Worm (Caenorhabditis elegans) whole organism, dauer: ENCODE results near the gene col-125.
"Not testable (repeated sequence)": the region's sequence is repeated elsewhere in the genome, so short reads cannot be mapped to it uniquely, and the experiment has no call there.

Experiments used
- unc-62 ChIP-seq: sonication (generic microtip); optimal IDR thresholded peaks from 2 replicates; lab custom pipeline; 2017; ENCODE audit warnings: missing biosample characterization, missing genetic modification reagents, missing genetic modification characterization

Gene col-125

DNA sequence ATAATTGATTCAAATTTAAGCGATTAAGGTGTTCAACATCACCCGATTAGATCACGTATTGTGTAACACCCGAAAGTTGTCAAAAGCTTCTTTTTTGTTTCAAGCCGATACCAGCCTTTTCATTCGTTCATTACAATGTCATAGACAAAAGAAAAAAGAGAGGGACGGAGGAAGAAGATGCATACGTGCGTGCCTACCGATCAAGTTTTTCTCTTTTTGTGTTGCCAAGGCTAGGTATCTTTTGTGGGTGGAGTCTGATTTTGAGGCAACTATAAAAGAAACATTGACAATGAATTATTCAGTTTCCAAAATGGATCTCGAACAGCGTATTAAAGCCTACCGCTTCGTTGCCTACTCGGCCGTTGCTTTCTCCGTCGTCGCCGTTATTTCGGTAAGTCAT, at the start of gene col-125:
Gene col-125 (plus strand): TSS at position 301 of the 400 bp plus-strand sequence.
- no peak for TF ChIP-seq unc-62 (GFP tag; lab: Kevin White, UChicago)

DNA sequence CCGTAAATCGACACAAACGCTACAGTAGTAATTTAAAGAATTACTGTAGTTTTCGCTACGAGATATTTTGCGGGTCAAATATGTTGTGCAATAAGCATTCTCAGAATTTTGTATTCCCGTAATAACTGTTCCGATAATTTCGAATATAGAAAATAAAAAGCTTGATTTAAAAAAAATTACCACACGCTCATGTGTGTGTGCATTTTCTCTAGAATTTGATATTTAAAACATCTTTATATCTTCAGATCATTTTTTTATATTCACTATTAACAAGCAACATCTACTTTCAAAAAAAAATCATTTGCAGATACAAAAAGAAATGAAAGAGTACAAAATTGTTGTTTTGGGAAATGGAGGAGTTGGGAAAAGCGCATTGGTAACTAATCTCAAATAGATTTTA, 48.3 kb upstream of the col-125 start, which contains the start of gene rap-3:
Gene rap-3 (plus strand): TSS at position 301 of the 400 bp plus-strand sequence.
- TF ChIP-seq unc-62 (GFP tag; lab: Kevin White, UChicago), result no peak

DNA sequence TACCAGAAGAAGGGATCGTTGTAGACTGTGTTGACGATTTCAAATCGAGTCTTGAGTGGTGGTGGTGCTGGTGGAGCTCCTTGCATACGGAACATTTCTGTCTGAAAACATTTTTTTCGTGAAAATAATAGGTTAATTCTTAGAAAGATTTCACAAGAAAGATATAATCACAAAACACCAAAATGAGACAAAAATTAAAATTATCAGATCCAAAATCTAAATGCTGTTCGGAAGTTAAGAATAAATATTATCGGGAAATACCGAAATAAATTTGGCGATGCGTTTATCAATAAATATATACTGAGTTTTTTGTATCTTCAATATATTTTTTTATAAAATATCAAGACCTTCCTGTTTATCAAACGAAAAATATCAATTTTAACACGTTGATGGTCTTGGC, 46.8 kb upstream of the col-125 start, which contains the start of gene C08F8.9:
Gene C08F8.9 (minus strand): TSS at position 101 of the 400 bp plus-strand sequence.
- TF ChIP-seq unc-62 (GFP tag; lab: Kevin White, UChicago), result no peak

DNA sequence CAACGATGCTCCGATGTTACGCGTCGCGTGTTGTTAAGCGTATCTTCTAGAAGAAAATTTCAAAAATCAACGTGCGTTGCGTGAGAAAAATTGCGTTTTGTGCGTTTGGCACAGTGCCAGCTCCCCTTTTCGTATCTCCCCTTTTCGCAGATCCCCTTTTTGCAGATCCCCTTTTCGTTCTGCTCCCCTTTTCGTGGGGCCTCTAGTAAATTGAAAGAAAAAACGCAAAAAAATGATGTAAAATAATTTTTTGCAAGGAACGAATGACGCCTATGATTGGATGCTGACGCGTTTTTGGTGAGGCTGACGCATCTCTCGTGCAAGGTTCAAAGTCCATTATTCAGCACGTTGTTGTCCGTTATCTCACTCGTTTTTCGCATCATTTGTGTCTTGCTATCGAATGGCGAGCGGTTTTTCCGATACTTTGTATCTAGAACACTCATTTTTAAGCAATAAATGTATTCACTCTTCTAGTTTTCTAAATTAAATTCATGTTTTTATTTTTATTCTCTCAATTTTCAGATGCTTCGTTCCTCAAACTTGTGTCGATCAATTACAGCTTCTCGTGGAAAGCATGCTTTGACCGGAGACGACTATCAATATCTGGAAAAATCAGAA, 46.1 kb upstream of the col-125 start, which contains the start of gene cpt-2:
Gene cpt-2 (plus strand): TSS at position 523 of the 618 bp plus-strand sequence.
- TF ChIP-seq unc-62 (GFP tag; lab: Kevin White, UChicago), result not testable (repeated sequence)

DNA sequence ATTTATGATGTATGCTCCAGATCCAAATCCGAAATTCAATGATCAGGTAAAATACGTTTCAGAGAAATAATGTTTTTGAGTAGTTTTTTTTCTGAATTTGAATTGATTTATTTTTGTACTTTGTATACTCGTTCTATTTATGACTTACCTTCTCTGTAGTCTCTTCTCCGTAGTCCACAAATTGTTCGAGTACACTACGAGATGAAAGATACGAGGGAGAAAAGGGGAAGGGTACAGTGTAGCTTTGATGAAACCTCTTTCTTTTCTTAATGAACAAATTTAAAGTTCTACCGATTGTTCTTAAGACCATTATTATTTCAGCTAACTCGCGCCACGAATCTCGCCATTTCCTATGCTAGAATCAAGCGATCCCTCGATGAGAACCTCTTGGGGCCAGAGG, 45.2 kb upstream of the col-125 start:
- TF ChIP-seq unc-62 (GFP tag; lab: Kevin White, UChicago), result no peak

DNA sequence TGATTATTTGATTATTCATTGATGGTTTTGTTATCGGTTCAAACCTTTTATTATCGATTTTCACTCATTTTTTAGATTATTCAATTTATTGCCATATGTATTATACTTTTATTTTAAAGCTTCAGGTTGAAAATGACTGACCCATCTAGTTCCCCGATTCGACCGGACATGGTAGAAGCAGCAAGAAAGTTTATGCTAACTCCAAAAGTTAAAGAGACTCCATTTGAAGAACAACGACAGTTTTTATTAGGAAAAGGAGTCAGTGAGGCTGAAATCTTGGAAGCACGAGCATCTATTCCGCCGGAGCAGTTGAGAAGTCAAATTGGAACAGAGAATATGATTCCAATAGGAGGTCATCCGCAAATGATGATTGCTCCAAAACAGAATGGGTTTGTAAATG, 42.3 kb upstream of the col-125 start, which contains the start of gene prx-14:
Gene prx-14 (plus strand): TSS at position 120 of the 400 bp plus-strand sequence.
- TF ChIP-seq unc-62 (GFP tag; lab: Kevin White, UChicago), result no peak

DNA sequence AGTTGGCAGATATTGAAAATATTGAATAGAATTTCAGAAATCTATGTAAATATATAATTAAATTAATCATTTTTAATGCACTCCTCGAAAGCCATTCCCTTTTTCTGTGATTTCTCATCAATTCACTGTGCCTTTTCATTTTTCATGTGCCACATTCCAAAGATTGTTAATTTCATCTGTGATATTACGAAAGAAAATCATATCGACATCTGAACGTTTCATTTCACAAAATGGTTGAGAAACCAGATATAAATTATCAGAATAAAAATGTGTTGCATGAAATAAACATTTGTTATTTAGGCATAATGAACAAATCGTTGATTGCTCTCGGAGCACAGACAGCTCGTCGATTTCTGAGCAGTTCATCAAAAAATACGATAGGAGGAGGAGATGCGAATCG, 41.3 kb upstream of the col-125 start, which contains the start of gene nuaf-3:
Gene nuaf-3 (plus strand): TSS at position 301 of the 400 bp plus-strand sequence.
- TF ChIP-seq unc-62 (GFP tag; lab: Kevin White, UChicago), result no peak

DNA sequence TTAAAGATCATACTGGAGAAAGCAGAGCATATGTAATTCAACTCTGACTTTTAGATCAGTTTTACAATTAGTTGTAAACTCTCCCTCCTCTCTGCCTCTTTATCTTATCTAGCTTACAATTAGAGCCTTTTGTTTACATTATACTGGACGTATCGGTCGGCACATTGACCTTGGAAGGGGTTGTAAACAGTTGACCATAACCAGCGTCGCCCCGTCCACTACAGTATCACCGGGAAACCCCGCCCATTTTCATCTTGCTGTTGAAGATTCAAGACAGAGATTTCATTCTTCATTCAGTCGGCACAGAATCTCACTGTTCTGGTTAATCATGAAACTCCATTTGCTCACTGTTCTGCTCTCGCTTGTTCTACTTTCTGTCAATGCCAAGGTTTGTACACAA, 38.6 kb upstream of the col-125 start, which contains the start of gene sdz-27:
Gene sdz-27 (plus strand): TSS at position 301 of the 400 bp plus-strand sequence.
- no peak for TF ChIP-seq unc-62 (GFP tag; lab: Kevin White, UChicago)

DNA sequence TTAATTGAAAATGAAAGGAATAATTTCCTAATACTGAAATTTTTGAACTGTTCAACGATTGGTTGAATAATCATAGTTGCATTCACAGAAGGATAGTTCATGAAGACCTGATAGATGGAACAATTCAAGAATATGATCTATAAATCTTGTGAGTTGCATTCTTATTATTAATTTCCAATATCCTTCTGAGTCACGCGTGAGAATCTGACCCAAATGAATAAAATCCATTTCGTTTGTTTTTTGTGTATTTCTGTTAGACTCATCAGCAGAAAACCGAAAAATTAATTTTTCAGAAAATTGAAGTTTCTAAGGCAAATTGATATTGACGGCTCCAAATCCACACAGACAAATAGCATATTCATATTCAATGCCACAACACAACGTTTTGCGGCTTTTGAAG, 35.9 kb upstream of the col-125 start, which contains the start of gene fbxb-79:
Gene fbxb-79 (minus strand): TSS at position 101 of the 400 bp plus-strand sequence.
- TF ChIP-seq unc-62 (GFP tag; lab: Kevin White, UChicago), result no peak

DNA sequence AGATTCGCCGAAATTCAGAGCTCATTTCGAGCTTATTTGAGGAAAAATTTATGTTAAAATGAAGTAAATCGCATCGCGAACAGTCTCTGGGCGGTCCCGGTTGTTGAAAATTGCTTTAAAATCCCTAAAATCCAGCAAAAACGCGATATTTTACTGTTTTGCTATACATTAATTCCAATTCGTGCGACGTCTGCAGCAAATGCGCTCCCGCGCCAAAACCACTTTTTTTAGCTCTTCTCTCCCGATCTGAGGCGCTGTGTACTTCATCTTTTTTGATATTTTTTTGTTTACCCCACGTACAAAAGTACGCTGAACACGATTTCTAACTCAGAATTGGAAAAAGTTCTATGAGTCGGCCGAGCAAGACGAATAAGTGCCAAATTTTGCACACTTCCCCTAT, 26.3 kb upstream of the col-125 start, which contains the start of gene R07H5.16:
Gene R07H5.16 (plus strand): TSS at position 348 of the 400 bp plus-strand sequence.
- not testable (repeated sequence) for TF ChIP-seq unc-62 (GFP tag; lab: Kevin White, UChicago)

DNA sequence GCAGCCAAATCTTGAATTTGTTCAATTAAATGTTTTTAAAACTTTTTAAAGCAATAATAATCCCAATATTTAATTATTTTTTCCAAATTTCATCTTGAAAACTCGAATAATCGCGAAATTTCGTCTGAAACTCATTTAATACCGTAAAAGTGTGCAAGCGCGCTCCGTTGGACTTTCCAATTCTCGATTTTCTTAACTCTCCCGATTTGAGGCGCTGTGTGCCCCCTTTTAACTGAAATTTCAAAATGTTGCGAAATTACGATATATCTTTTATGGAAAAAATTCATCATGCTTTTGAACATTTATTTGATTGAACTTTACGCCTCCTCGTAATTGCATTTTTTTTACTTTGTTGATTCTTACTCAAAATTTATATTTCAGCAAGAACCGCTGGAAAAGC, 22.9 kb upstream of the col-125 start, which contains the start of gene R07H5.11:
Gene R07H5.11 (plus strand): TSS at position 380 of the 400 bp plus-strand sequence.
- TF ChIP-seq unc-62 (GFP tag; lab: Kevin White, UChicago), result not testable (repeated sequence)

DNA sequence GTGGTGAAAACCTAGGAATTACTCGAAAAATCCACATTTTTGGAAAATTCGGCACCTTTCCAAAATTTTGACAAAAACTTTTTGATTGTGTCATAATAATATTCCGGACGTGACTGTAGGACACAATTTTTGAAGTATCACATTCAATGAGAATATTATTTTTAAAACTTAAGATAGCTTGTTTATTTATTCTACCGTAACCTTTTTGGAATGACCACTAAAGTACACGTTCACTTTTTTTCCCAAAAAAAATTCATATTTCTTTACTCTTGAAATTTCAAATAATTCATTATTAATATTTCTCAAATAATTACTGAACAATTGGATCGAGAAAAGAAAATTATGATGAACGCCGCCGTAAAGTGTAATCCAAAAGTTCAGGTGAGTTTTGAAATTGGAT, 18.1 kb upstream of the col-125 start, which contains the start of gene R07H5.9:
Gene R07H5.9 (plus strand): TSS at position 301 of the 400 bp plus-strand sequence.
- TF ChIP-seq unc-62 (GFP tag; lab: Kevin White, UChicago), result no peak

DNA sequence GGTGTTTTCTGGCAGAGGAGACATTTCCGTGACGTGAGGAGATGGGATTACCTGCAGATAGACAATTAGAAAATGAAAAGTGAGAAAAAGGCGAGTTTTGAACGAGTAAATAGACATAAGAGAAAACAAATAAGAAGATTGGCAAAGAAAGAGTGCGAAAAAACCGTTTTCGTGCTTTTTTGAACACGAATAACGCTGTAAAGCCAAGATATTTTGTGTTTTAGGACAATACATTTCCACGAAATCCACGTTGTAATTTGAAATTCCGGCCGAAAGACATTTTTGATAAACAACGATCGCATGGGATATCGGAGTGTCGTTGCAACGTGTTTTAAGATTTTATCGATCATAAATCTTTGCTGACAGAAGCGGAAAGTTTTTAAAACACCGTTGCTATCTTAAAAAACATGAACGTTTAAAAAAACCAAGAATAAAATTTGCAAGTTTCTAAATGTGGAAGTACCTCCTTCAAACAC, 14.5 kb upstream of the col-125 start, which contains the start of gene adk-1:
Gene adk-1 (minus strand): TSS at position 51 of the 476 bp plus-strand sequence.
- TF ChIP-seq unc-62 (GFP tag; lab: Kevin White, UChicago), result no peak

DNA sequence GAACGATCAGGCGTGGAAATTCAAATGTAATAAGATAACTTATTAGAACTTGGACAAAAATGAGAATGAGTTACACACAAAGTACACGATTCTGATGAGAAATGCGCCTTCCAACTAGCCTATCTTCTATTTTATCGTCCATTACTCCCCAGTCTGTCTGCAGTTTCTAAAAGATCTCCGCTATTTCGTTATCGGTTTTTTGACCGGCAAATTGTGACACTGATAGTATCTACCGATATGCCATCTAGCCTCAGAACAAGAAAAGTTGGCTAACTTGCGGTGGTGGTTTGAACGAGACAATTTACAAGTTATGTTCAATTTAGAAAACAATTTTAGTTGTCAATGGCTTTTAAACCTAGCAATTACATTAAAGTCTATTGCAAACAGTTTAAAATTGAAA, 13.8 kb upstream of the col-125 start:
- TF ChIP-seq unc-62 (GFP tag; lab: Kevin White, UChicago), result no peak

DNA sequence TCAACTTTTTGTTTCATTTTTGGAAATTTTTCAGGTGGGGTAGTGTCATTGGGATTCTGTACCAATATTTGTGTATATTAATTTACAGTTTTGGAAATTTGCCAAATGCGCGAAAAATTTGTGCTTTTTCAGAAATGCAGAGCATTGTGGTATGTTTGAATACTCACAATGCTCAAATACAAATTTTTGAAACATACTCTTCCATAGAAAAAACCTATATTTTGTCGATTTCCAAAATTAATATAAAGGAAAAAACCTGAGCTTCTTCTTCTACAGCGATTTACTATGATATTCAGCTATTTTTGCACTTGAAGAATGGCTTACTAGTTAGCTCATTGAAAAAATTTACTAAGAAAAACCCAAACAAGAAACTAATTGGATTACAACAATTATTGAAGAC, 12.3 kb upstream of the col-125 start:
- TF ChIP-seq unc-62 (GFP tag; lab: Kevin White, UChicago), result no peak

DNA sequence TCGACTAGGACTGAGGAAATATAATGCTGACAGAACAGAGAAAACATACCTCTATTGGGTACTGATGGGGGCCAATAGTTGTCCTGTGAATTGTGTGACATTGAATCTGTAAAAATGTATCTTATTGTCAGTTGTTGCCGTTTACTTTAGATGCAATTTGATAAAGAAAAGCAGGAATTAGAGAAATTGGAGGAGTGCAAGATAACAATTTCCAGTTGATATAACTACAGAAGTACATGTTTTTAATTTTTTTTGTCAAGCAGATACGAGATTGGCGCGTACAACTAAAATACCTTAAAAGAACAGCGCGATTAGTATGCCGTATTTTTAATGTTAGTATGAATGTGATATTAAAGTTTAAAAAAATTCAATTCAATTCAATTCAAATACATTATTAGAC, 7.3 kb upstream of the col-125 start, which contains the start of gene zip-6:
Gene zip-6 (minus strand): TSS at position 101 of the 400 bp plus-strand sequence.
- no peak for TF ChIP-seq unc-62 (GFP tag; lab: Kevin White, UChicago)
